Worm (Caenorhabditis elegans) whole organism, L4 larva: ENCODE measurements around the gene F32D8.4.

Experiments used
- R02D3.7 ChIP-seq: fragments of 150-350 bp; sonication (generic microtip); optimal IDR thresholded peaks from 3 replicates; lab custom pipeline; 2014; ENCODE audit warnings: missing biosample characterization, missing genetic modification characterization
- aha-1 ChIP-seq: fragments of 150-350 bp; peaks from one replicate; lab custom pipeline; 2014; ENCODE audit warnings: missing biosample characterization, missing genetic modification characterization
- ama-1 ChIP-seq: fragments of 150-350 bp; optimal IDR thresholded peaks from 2 replicates; lab custom pipeline; 2014; ENCODE audit warnings: inconsistent platforms, mixed read lengths
- ceh-20 ChIP-seq: fragments of 200-800 bp; sonication (Bioruptor generic); IDR thresholded peaks from 2 replicates; pipeline ENCODE4 v1.3.6; 2022; ENCODE audit warnings: missing genetic modification reagents, missing genetic modification characterization, missing compliant biosample characterization
- ceh-62 ChIP-seq: sonication (generic microtip); optimal IDR thresholded peaks from 2 replicates; lab custom pipeline; 2017; ENCODE audit warnings: missing biosample characterization, missing genetic modification characterization
- ces-1 ChIP-seq: fragments of 150-350 bp; sonication (generic microtip); optimal IDR thresholded peaks from 4 replicates; lab custom pipeline; 2014; ENCODE audit warnings: missing biosample characterization, missing genetic modification reagents, missing genetic modification characterization
- ctbp-1 ChIP-seq: fragments of 200-800 bp; sonication (Bioruptor generic); IDR thresholded peaks from 2 replicates; pipeline ENCODE4 v1.3.6; 2022; ENCODE audit warnings: missing genetic modification reagents, missing genetic modification characterization, missing compliant biosample characterization
- daf-8 ChIP-seq: fragments of 200-800 bp; sonication (Bioruptor generic); IDR thresholded peaks from 2 replicates; pipeline ENCODE4 v1.3.6; 2022; ENCODE audit warnings: missing genetic modification characterization, missing compliant biosample characterization
- dmd-6 ChIP-seq: fragments of 200-800 bp; sonication (Bioruptor generic); IDR thresholded peaks from 2 replicates; pipeline ENCODE4 v1.3.6; 2022; ENCODE audit warnings: missing genetic modification reagents, missing genetic modification characterization, missing compliant biosample characterization
- dve-1 ChIP-seq: sonication (generic microtip); optimal IDR thresholded peaks from 2 replicates; lab custom pipeline; 2017; ENCODE audit warnings: antibody characterized with exemption, mild to moderate bottlenecking, missing genetic modification characterization, missing compliant biosample characterization; ENCODE audit not compliant: insufficient read depth
- fkh-10 ChIP-seq: fragments of 150-350 bp; optimal IDR thresholded peaks from 2 replicates; lab custom pipeline; 2014; ENCODE audit warnings: missing biosample characterization, missing genetic modification reagents, missing genetic modification characterization
- fos-1 ChIP-seq: fragments of 150-350 bp; optimal IDR thresholded peaks from 2 replicates; lab custom pipeline; 2014; ENCODE audit warnings: missing biosample characterization, missing genetic modification characterization
- hlh-30 ChIP-seq: sonication (generic microtip); optimal IDR thresholded peaks from 2 replicates; lab custom pipeline; 2017; ENCODE audit warnings: antibody characterized with exemption, mild to moderate bottlenecking, missing genetic modification characterization, missing compliant biosample characterization; ENCODE audit not compliant: insufficient read depth
- hmg-1.1 ChIP-seq: fragments of 200-800 bp; sonication (Bioruptor generic); IDR thresholded peaks from 2 replicates; pipeline ENCODE4 v1.3.6; 2022; ENCODE audit warnings: missing genetic modification reagents, missing genetic modification characterization, missing compliant biosample characterization
- lin-39 ChIP-seq: fragments of 150-350 bp; optimal IDR thresholded peaks from 2 replicates; lab custom pipeline; 2014; ENCODE audit warnings: missing biosample characterization, missing genetic modification reagents, missing genetic modification characterization
- lsy-2 ChIP-seq, 2 experiments: fragments of 150-350 bp in 1 of 2; sonication (generic microtip) in 1 of 2; optimal IDR thresholded peaks; 2 replicates each; lab custom pipeline; 2014 to 2017; ENCODE audit warnings: missing biosample characterization in 2 of 2, missing genetic modification characterization in 2 of 2
- mdl-1 ChIP-seq, 2 experiments: fragments of 150-350 bp in 1 of 2; sonication (generic microtip) in 1 of 2; optimal IDR thresholded peaks; 2 replicates each; lab custom pipeline; 2014 to 2017; ENCODE audit warnings: missing biosample characterization in 2 of 2, missing genetic modification characterization in 2 of 2
- mdt-29 ChIP-seq: fragments of 200-800 bp; sonication (Bioruptor generic); IDR thresholded peaks from 2 replicates; pipeline ENCODE4 v1.3.6; 2022; ENCODE audit warnings: missing genetic modification reagents, missing genetic modification characterization, missing compliant biosample characterization
- mep-1 ChIP-seq: fragments of 150-350 bp; sonication (generic microtip); optimal IDR thresholded peaks from 3 replicates; lab custom pipeline; 2014; ENCODE audit warnings: missing biosample characterization, missing genetic modification characterization
- mxl-2 ChIP-seq: fragments of 200-800 bp; sonication (Bioruptor generic); conservative IDR thresholded peaks from 2 replicates; pipeline ENCODE4 v1.3.6; 2022; ENCODE audit warnings: missing genetic modification reagents, missing genetic modification characterization, missing compliant biosample characterization
- nhr-102 ChIP-seq: sonication (generic microtip); optimal IDR thresholded peaks from 2 replicates; lab custom pipeline; 2016; ENCODE audit warnings: mild to moderate bottlenecking, missing genetic modification characterization, moderate library complexity, missing compliant biosample characterization
- nhr-11 ChIP-seq: fragments of 150-350 bp; optimal IDR thresholded peaks from 2 replicates; lab custom pipeline; 2014; ENCODE audit warnings: missing biosample characterization, missing genetic modification characterization
- nhr-237 ChIP-seq: sonication (generic microtip); optimal IDR thresholded peaks from 2 replicates; lab custom pipeline; 2017; ENCODE audit warnings: missing biosample characterization, missing genetic modification characterization
- nhr-28 ChIP-seq: fragments of 150-350 bp; optimal IDR thresholded peaks from 2 replicates; lab custom pipeline; 2014; ENCODE audit warnings: missing biosample characterization, missing genetic modification characterization
- nhr-41 ChIP-seq: fragments of 200-800 bp; sonication (Bioruptor generic); IDR thresholded peaks from 2 replicates; pipeline ENCODE4 v1.3.6; 2022; ENCODE audit warnings: missing genetic modification reagents, missing genetic modification characterization, missing compliant biosample characterization
- nhr-76 ChIP-seq: fragments of 150-350 bp; optimal IDR thresholded peaks from 2 replicates; lab custom pipeline; 2014; ENCODE audit warnings: missing biosample characterization, missing genetic modification characterization
- nhr-77 ChIP-seq: fragments of 150-350 bp; optimal IDR thresholded peaks from 2 replicates; lab custom pipeline; 2014; ENCODE audit warnings: missing biosample characterization, missing genetic modification characterization
- pqm-1 ChIP-seq: sonication (generic microtip); optimal IDR thresholded peaks from 2 replicates; lab custom pipeline; 2017; ENCODE audit warnings: missing biosample characterization, missing genetic modification characterization
- rbr-2 ChIP-seq: sonication (generic microtip); optimal IDR thresholded peaks from 2 replicates; lab custom pipeline; 2016; ENCODE audit warnings: missing genotype, missing genetic modification characterization, missing compliant biosample characterization
- skn-1 ChIP-seq: fragments of 150-350 bp; optimal IDR thresholded peaks from 2 replicates; lab custom pipeline; 2014; ENCODE audit warnings: missing biosample characterization, missing genetic modification characterization
- snpc-4 ChIP-seq: fragments of 150-350 bp; optimal IDR thresholded peaks from 2 replicates; lab custom pipeline; 2014; ENCODE audit warnings: missing biosample characterization, missing genetic modification characterization
- tag-97 ChIP-seq: fragments of 200-800 bp; sonication (Bioruptor generic); IDR thresholded peaks from 2 replicates; pipeline ENCODE4 v1.3.6; 2022; ENCODE audit warnings: missing genetic modification characterization, missing compliant biosample characterization
- unc-62 ChIP-seq, 3 experiments: fragments of 150-350 bp in 1 of 3; sonication (generic microtip); optimal IDR thresholded peaks in 2 of 3; peaks in 1 of 3; 1 replicate in 1 of 3; 2 replicates in 2 of 3; lab custom pipeline; 2014 to 2017; ENCODE audit warnings: missing biosample characterization in 3 of 3, missing genetic modification characterization in 3 of 3, missing genetic modification reagents in 3 of 3, missing genotype in 1 of 3
- ztf-7 ChIP-seq: fragments of 150-350 bp; optimal IDR thresholded peaks from 2 replicates; lab custom pipeline; 2014; ENCODE audit warnings: missing biosample characterization, missing genetic modification characterization

Gene F32D8.4

DNA sequence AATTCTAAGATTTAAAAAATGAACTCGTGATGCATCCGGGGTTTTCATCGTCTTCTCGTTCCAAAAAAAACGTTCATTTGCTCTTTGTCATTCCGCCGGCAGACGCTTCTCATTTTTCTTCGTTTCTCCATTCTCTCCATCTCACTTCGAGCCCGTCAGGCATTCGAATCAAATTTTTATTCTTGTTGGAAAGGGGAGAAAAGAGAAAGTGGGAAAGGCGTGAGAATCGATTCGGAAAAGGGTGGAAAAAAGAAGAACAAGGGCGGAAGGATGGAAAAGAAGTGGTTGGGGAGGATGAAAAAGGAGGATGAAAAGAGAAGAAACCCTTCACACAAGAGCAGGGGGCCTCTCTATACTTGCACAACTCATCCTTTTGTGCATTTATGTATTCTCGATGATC is 11.4 kb upstream of the F32D8.4 start:
- no peak for TF ChIP-seq fos-1
- peak; percentile 32 for TF ChIP-seq mep-1 (tag; lab: Kevin White, UChicago)
- TF ChIP-seq ctbp-1 (GFP tag; lab: Robert Waterston, UW): 0 out of 2 replicates have a peak, but pooled peaks have one; percentile 43
- TF ChIP-seq mxl-2 (GFP tag; lab: Robert Waterston, UW): no peak
- TF ChIP-seq rbr-2 (tag; lab: Kevin White, UChicago): peak; percentile 34
- no peak for TF ChIP-seq mdt-29 (GFP tag; lab: Robert Waterston, UW)
- 0 out of 2 replicates have a peak, but pooled peaks have one; percentile 21 for TF ChIP-seq hmg-1.1 (GFP tag; lab: Robert Waterston, UW)
- TF ChIP-seq aha-1: peak; percentile 87
- 0 out of 2 replicates have a peak, but pooled peaks have one; percentile 12 for TF ChIP-seq ceh-20 (GFP tag; lab: Robert Waterston, UW)
- peak in 1 of 2 experiments; percentile 65 for TF ChIP-seq unc-62 (GFP tag; optimal IDR thresholded peaks at IDR 0.05 in 1 of 2; lab: Kevin White, UChicago)
- TF ChIP-seq unc-62 (tag; optimal IDR thresholded peaks at IDR 0.05; lab: Kevin White, UChicago): no peak
- TF ChIP-seq hlh-30 (tag; lab: Kevin White, UChicago): peak; percentile 13
- peak in 1 of 2 experiments; percentile 3 for TF ChIP-seq lsy-2 (tag; optimal IDR thresholded peaks at IDR 0.05; lab: Kevin White, UChicago)
- peak in 1 of 2 experiments; percentile 8 for TF ChIP-seq mdl-1 (tag; optimal IDR thresholded peaks at IDR 0.05; lab: Kevin White, UChicago)
- TF ChIP-seq skn-1 (tag; lab: Kevin White, UChicago): no peak
- 0 out of 2 replicates have a peak, but pooled peaks have one; percentile 10 for TF ChIP-seq dmd-6
- no peak for TF ChIP-seq daf-8 (GFP tag; lab: Robert Waterston, UW)
- TF ChIP-seq fkh-10: peak; percentile 71

DNA sequence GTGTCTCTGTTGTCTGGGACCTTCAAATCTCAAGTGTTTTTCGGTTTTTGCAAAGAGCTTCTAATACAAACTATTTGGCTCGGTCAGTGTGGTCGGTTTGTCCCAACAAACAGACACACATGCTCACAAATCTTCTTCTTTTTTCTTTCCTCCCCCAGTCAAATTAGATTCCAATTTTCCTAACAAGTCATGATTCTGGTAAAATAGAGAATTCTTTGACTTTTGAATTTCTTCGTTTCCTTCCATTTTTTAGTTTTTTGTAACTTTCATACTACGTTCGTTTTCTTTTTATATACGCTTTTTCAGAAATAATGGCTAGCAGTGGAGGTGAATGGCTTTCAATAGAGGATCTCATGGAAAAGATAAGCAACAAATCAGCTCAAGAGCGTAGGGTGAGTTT is 10.4 kb upstream of the F32D8.4 start, which contains the start of gene F32D8.15:
Gene F32D8.15, plus strand, starts transcription at position 301 of the 400 bp plus-strand sequence.
- TF ChIP-seq nhr-102 (tag; lab: Kevin White, UChicago) (no peak), mdt-29 (GFP tag; lab: Robert Waterston, UW) (no peak), snpc-4 (tag; lab: Kevin White, UChicago) (no peak), ama-1 (lab: Kevin White, UChicago) (no peak), aha-1 (no peak), nhr-77 (tag; lab: Kevin White, UChicago) (no peak), R02D3.7 (tag; lab: Kevin White, UChicago) (no peak), dmd-6 (no peak), ztf-7 (tag; lab: Kevin White, UChicago) (no peak), nhr-76 (tag; lab: Kevin White, UChicago) (no peak), lin-39 (tag; lab: Kevin White, UChicago) (no peak), daf-8 (GFP tag; lab: Robert Waterston, UW) (no peak), nhr-237 (tag; lab: Kevin White, UChicago) (no peak), ceh-62 (tag; lab: Kevin White, UChicago) (no peak)
- TF ChIP-seq, all 104 proteins: peak for 0

DNA sequence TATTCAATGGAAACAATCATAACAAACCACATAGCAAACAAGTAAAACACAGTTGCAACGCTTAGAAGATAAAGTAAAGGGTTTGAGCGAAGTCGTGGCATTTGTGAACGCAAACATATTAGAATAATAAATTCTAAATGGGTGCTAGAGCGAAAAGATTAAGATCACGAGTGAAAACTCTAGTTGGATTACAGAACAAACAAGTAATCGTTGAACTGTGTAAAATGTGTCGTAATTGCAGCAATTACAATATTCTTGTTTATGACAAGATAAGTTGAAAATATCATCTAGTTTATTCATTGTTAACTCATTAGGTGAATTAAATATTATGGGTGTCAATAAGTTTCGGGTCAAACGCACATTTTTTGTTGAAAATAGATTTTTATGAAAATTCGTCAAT is 9.3 kb upstream of the F32D8.4 start, which contains the start of gene F32D8.8:
Gene F32D8.8, minus strand, starts transcription at position 101 of the 400 bp plus-strand sequence.
- TF ChIP-seq ces-1 (GFP tag; lab: Kevin White, UChicago) (no peak), mep-1 (tag; lab: Kevin White, UChicago) (no peak), ctbp-1 (GFP tag; lab: Robert Waterston, UW) (no peak), nhr-11 (no peak), tag-97 (GFP tag; lab: Robert Waterston, UW) (no peak), nhr-41 (GFP tag; lab: Robert Waterston, UW) (no peak), daf-8 (GFP tag; lab: Robert Waterston, UW) (no peak)

DNA sequence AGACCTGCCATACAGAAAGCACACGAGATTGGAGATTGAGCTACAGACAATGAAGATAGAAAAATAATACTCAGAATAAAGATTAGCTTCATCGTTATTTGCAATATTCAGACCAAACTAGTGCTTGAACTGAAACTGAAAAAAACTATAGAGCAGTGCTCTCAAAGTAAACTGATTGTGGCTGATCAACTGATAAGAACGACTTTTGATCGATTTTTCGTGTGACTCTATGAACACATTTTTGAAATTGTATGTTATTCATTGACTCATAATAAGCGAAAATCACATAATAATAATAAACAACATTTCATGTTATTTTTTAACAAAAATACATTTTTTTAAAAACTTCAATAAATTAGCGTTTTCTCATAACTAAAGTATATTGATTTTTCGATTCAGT is 7.8 kb upstream of the F32D8.4 start, which contains the start of gene spp-16:
Gene spp-16, minus strand, starts transcription at position 179 of the 400 bp plus-strand sequence.
- TF ChIP-seq pqm-1 (tag; lab: Kevin White, UChicago) (peak; percentile 53), nhr-28 (tag; lab: Kevin White, UChicago) (peak; percentile 44), dve-1 (tag; lab: Kevin White, UChicago) (peak; percentile 16), skn-1 (tag; lab: Kevin White, UChicago) (no peak)
